Fruit fly (Drosophila melanogaster) whole organism, embryonic: ENCODE measurements around the gene RhoGAP93B.

Experiments used
- Ada2b ChIP-seq: fragments of 200-800 bp; sonication (Bioruptor generic); IDR thresholded peaks from 2 replicates; pipeline ENCODE4 v1.3.6; 2022; ENCODE audit warnings: missing biosample characterization, missing genetic modification characterization
- Aef1 ChIP-seq: fragments of 200-800 bp; sonication (Bioruptor generic); IDR thresholded peaks from 3 replicates; pipeline ENCODE4 v1.3.6; 2022; ENCODE audit warnings: missing biosample characterization, missing genetic modification characterization
- BEAF-32 ChIP-seq: fragments of 200-800 bp; sonication (Bioruptor generic); optimal IDR thresholded peaks from 3 replicates; lab custom pipeline; 2017; ENCODE audit warnings: missing biosample characterization, missing genetic modification characterization, mild to moderate bottlenecking, moderate library complexity, missing genetic modification reagents
- CG10147 ChIP-seq: fragments of 200-800 bp; sonication (Bioruptor generic); optimal IDR thresholded peaks from 2 replicates; lab custom pipeline; 2019; ENCODE audit warnings: missing biosample characterization, mild to moderate bottlenecking, missing genetic modification characterization, moderate library complexity
- CG13424 ChIP-seq: fragments of 200-800 bp; sonication (Bioruptor generic); optimal IDR thresholded peaks from 2 replicates; lab custom pipeline; 2019; ENCODE audit warnings: missing biosample characterization, mild to moderate bottlenecking, missing genetic modification characterization, moderate library complexity
- CG14710 ChIP-seq: fragments of 200-800 bp; sonication (Bioruptor generic); optimal IDR thresholded peaks from 3 replicates; lab custom pipeline; 2019; ENCODE audit warnings: missing biosample characterization, mild to moderate bottlenecking, missing genetic modification characterization, moderate library complexity
- CG15601 ChIP-seq: fragments of 200-800 bp; sonication (Bioruptor generic); optimal IDR thresholded peaks from 3 replicates; lab custom pipeline; 2019; ENCODE audit warnings: missing biosample characterization, mild to moderate bottlenecking, missing genetic modification characterization, moderate library complexity
- CG17186 ChIP-seq: fragments of 200-800 bp; sonication (Bioruptor generic); optimal IDR thresholded peaks from 3 replicates; lab custom pipeline; 2017; ENCODE audit warnings: missing biosample characterization, missing genetic modification reagents, missing genetic modification characterization
- CG2129 ChIP-seq: fragments of 200-800 bp; sonication (Bioruptor generic); IDR thresholded peaks from 2 replicates; pipeline ENCODE4 v1.3.6; 2022; ENCODE audit warnings: missing biosample characterization, missing genetic modification characterization; ENCODE audit not compliant: partially characterized antibody
- CG3847 ChIP-seq: fragments of 200-800 bp; sonication (Bioruptor generic); IDR thresholded peaks from 2 replicates; pipeline ENCODE4 v1.3.6; 2022; ENCODE audit warnings: missing biosample characterization, missing genetic modification characterization
- CG6854 ChIP-seq: fragments of 200-800 bp; sonication (Bioruptor generic); optimal IDR thresholded peaks from 3 replicates; lab custom pipeline; 2017; ENCODE audit warnings: missing biosample characterization, mild to moderate bottlenecking, missing genetic modification characterization
- CG8290 ChIP-seq, 3 experiments: fragments of 200-800 bp; sonication (Bioruptor generic); optimal IDR thresholded peaks; 2 replicates each; lab custom pipeline; 2016 to 2019; ENCODE audit warnings: missing biosample characterization in 3 of 3, missing genetic modification characterization in 3 of 3, mild to moderate bottlenecking in 2 of 3, moderate library complexity in 1 of 3
- Dip2 ChIP-seq: fragments of 200-800 bp; sonication (Bioruptor generic); IDR thresholded peaks from 2 replicates; pipeline ENCODE4 v1.3.6; 2022; ENCODE audit warnings: missing biosample characterization, missing genetic modification characterization
- Dip3 ChIP-seq: fragments of 200-800 bp; sonication (Bioruptor generic); optimal IDR thresholded peaks from 3 replicates; lab custom pipeline; 2016; ENCODE audit warnings: missing biosample characterization, missing genetic modification characterization
- Dref ChIP-seq: fragments of 200-800 bp; sonication (Bioruptor generic); IDR thresholded peaks from 2 replicates; pipeline ENCODE4 v1.3.6; 2022; ENCODE audit warnings: missing biosample characterization, missing genetic modification characterization
- Elba2 ChIP-seq: fragments of 200-800 bp; sonication (Bioruptor generic); optimal IDR thresholded peaks from 3 replicates; lab custom pipeline; 2016; ENCODE audit warnings: missing biosample characterization, missing genetic modification characterization
- Ets97D ChIP-seq: fragments of 200-800 bp; sonication (Bioruptor generic); optimal IDR thresholded peaks from 3 replicates; lab custom pipeline; 2016; ENCODE audit warnings: missing biosample characterization, missing genetic modification characterization
- HmgZ ChIP-seq: fragments of 200-800 bp; sonication (Bioruptor generic); optimal IDR thresholded peaks from 2 replicates; lab custom pipeline; 2018; ENCODE audit warnings: missing biosample characterization, mild to moderate bottlenecking, missing genetic modification characterization
- Hmx ChIP-seq: fragments of 200-800 bp; sonication (Bioruptor generic); optimal IDR thresholded peaks from 2 replicates; lab custom pipeline; 2016; ENCODE audit warnings: missing biosample characterization, missing genetic modification characterization
- MBD-R2 ChIP-seq: fragments of 200-800 bp; sonication (Bioruptor generic); IDR thresholded peaks from 2 replicates; pipeline ENCODE4 v1.3.6; 2022; ENCODE audit warnings: missing biosample characterization, missing genetic modification characterization
- Max ChIP-seq: fragments of 200-800 bp; sonication (Bioruptor generic); optimal IDR thresholded peaks from 2 replicates; lab custom pipeline; 2016; ENCODE audit warnings: missing biosample characterization, mild to moderate bottlenecking, missing genetic modification characterization
- Mes4 ChIP-seq: fragments of 200-800 bp; sonication (Bioruptor generic); optimal IDR thresholded peaks from 2 replicates; lab custom pipeline; 2016; ENCODE audit warnings: missing biosample characterization, missing genetic modification characterization
- Neu2 ChIP-seq: fragments of 200-800 bp; sonication (Bioruptor generic); optimal IDR thresholded peaks from 3 replicates; lab custom pipeline; 2016; ENCODE audit warnings: missing biosample characterization, missing genetic modification characterization, borderline replicate concordance
- Nf-YB ChIP-seq: fragments of 200-800 bp; sonication (Bioruptor generic); optimal IDR thresholded peaks from 3 replicates; lab custom pipeline; 2019; ENCODE audit warnings: missing biosample characterization, mild to moderate bottlenecking, missing genetic modification characterization, moderate library complexity
- Nf-YC ChIP-seq: fragments of 200-800 bp; optimal IDR thresholded peaks from 3 replicates; lab custom pipeline; 2019; ENCODE audit warnings: missing biosample characterization, mild to moderate bottlenecking, missing genetic modification characterization, moderate library complexity
- Scr ChIP-seq: fragments of 200-800 bp; sonication (Bioruptor generic); IDR thresholded peaks from 2 replicates; pipeline ENCODE4 v1.3.6; 2022; ENCODE audit warnings: missing biosample characterization, missing genetic modification characterization; ENCODE audit not compliant: partially characterized antibody
- Tbp ChIP-seq: fragments of >200 bp; optimal IDR thresholded peaks from 2 replicates; lab custom pipeline; 2018; ENCODE audit warnings: missing biosample characterization, missing genetic modification characterization
- Usf ChIP-seq: fragments of 200-800 bp; sonication (Bioruptor generic); optimal IDR thresholded peaks from 2 replicates; lab custom pipeline; 2017; ENCODE audit warnings: missing genotype, missing biosample characterization, missing genetic modification characterization
- YL-1 ChIP-seq: fragments of 200-800 bp; sonication (Bioruptor generic); optimal IDR thresholded peaks from 3 replicates; lab custom pipeline; 2017; ENCODE audit warnings: missing biosample characterization, mild to moderate bottlenecking, missing genetic modification characterization
- ac ChIP-seq: fragments of 200-800 bp; sonication (Bioruptor generic); optimal IDR thresholded peaks from 3 replicates; lab custom pipeline; 2017; ENCODE audit warnings: missing biosample characterization, mild to moderate bottlenecking, missing genetic modification characterization
- cg ChIP-seq: fragments of 200-800 bp; sonication (Bioruptor generic); optimal IDR thresholded peaks from 3 replicates; lab custom pipeline; 2019; ENCODE audit warnings: missing biosample characterization, mild to moderate bottlenecking, missing genetic modification characterization, moderate library complexity
- chif ChIP-seq, 2 experiments: fragments of 200-800 bp; sonication (Bioruptor generic); optimal IDR thresholded peaks; 3 replicates each; lab custom pipeline; 2016; ENCODE audit warnings: missing biosample characterization in 2 of 2, missing genetic modification characterization in 2 of 2
- chinmo ChIP-seq: fragments of 200-800 bp; sonication (Bioruptor generic); IDR thresholded peaks from 4 replicates; pipeline ENCODE4 v1.3.6; 2022; ENCODE audit warnings: missing biosample characterization, missing genetic modification characterization; ENCODE audit not compliant: partially characterized antibody
- corto ChIP-seq: fragments of 200-800 bp; sonication (Bioruptor generic); optimal IDR thresholded peaks from 2 replicates; lab custom pipeline; 2016; ENCODE audit warnings: missing biosample characterization, mild to moderate bottlenecking, missing genetic modification characterization, moderate library complexity
- emc ChIP-seq: fragments of 200-800 bp; sonication (Bioruptor generic); optimal IDR thresholded peaks from 2 replicates; lab custom pipeline; 2016; ENCODE audit warnings: missing biosample characterization, missing genetic modification characterization
- ewg ChIP-seq: fragments of 200-800 bp; sonication (Bioruptor generic); optimal IDR thresholded peaks from 3 replicates; lab custom pipeline; 2017; ENCODE audit warnings: mild to moderate bottlenecking, missing biosample characterization, missing genetic modification reagents, missing genetic modification characterization
- exex ChIP-seq: fragments of 200-800 bp; sonication (Bioruptor generic); optimal IDR thresholded peaks from 4 replicates; lab custom pipeline; 2018; ENCODE audit warnings: missing biosample characterization, mild to moderate bottlenecking, missing genetic modification characterization, moderate library complexity
- gfzf ChIP-seq: fragments of 200-800 bp; sonication (Bioruptor generic); optimal IDR thresholded peaks from 2 replicates; lab custom pipeline; 2016; ENCODE audit warnings: missing biosample characterization, mild to moderate bottlenecking, missing genetic modification characterization, moderate library complexity
- hth ChIP-seq: fragments of >200 bp; optimal IDR thresholded peaks from 2 replicates; lab custom pipeline; 2017; ENCODE audit warnings: inconsistent platforms
- ind ChIP-seq: fragments of 200-800 bp; sonication (Bioruptor generic); optimal IDR thresholded peaks from 3 replicates; lab custom pipeline; 2016; ENCODE audit warnings: missing biosample characterization, missing genetic modification characterization
- maf-S ChIP-seq: fragments of 200-800 bp; sonication (Bioruptor generic); optimal IDR thresholded peaks from 2 replicates; lab custom pipeline; 2016; ENCODE audit warnings: missing biosample characterization, missing genetic modification characterization
- phol ChIP-seq: fragments of 200-800 bp; sonication (Bioruptor generic); optimal IDR thresholded peaks from 3 replicates; lab custom pipeline; 2018; ENCODE audit warnings: missing biosample characterization, mild to moderate bottlenecking, missing genetic modification characterization, moderate library complexity
- pita ChIP-seq: fragments of 200-800 bp; sonication (Bioruptor generic); optimal IDR thresholded peaks from 2 replicates; lab custom pipeline; 2017; ENCODE audit warnings: missing biosample characterization, mild to moderate bottlenecking, missing genetic modification characterization
- psq ChIP-seq: fragments of 200-800 bp; sonication (Bioruptor generic); optimal IDR thresholded peaks from 2 replicates; lab custom pipeline; 2017; ENCODE audit warnings: missing biosample characterization, missing genetic modification characterization
- pzg ChIP-seq: fragments of 200-800 bp; sonication (Bioruptor generic); optimal IDR thresholded peaks from 3 replicates; lab custom pipeline; 2018; ENCODE audit warnings: missing biosample characterization, mild to moderate bottlenecking, missing genetic modification characterization, moderate library complexity
- sd ChIP-seq: fragments of 200-800 bp; sonication (Bioruptor generic); optimal IDR thresholded peaks from 3 replicates; lab custom pipeline; 2018; ENCODE audit warnings: missing biosample characterization, mild to moderate bottlenecking, missing genetic modification characterization, moderate library complexity
- sens ChIP-seq: fragments of 200-800 bp; sonication (Bioruptor generic); peaks from one replicate; lab custom pipeline; 2016; ENCODE audit warnings: missing biosample characterization, missing genetic modification characterization
- sug ChIP-seq: fragments of 200-800 bp; optimal IDR thresholded peaks from 2 replicates; lab custom pipeline; 2019; ENCODE audit warnings: missing biosample characterization, mild to moderate bottlenecking, missing genetic modification characterization, moderate library complexity

RhoGAP93B gene

dm6 chr3R:21073707-21074106 lies 23.9 kb downstream of the RhoGAP93B start, which contains the start of gene dmrt93B:
dmrt93B (plus strand) TSS chr3R:21074007.
- TF ChIP-seq cg (GFP tag; lab: Kevin White, UChicago) (no peak), Nf-YB (peak; percentile 7)

- TF ChIP-seq CG3847 (GFP tag; lab: Robert Waterston, UW), result peak; percentile 64
- TF ChIP-seq Max (GFP tag; lab: Kevin White, UChicago), result peak; percentile 62
- peak; percentile 65 for TF ChIP-seq sens (GFP tag; lab: Kevin White, UChicago)
- TF ChIP-seq Nf-YC (tag; lab: Kevin White, UChicago), result peak; percentile 80
- TF ChIP-seq pita (GFP tag; lab: Kevin White, UChicago), result peak; percentile 70
- TF ChIP-seq Elba2 (GFP tag; lab: Kevin White, UChicago), result peak; percentile 98
- TF ChIP-seq hth (lab: Kevin White, UChicago), result no peak
- no peak for TF ChIP-seq CG2129 (GFP tag; lab: Robert Waterston, UW)
- TF ChIP-seq exex, result peak; percentile 81
- no peak for TF ChIP-seq ac (GFP tag; lab: Kevin White, UChicago)
- TF ChIP-seq ewg (GFP tag; lab: Kevin White, UChicago), result peak; percentile 6
- TF ChIP-seq HmgZ (tag; lab: Kevin White, UChicago), result peak; percentile 86
- no peak for TF ChIP-seq Scr (GFP tag; lab: Robert Waterston, UW)
- TF ChIP-seq corto (GFP tag; lab: Kevin White, UChicago), result no peak
- TF ChIP-seq phol (tag; lab: Kevin White, UChicago), result peak; percentile 60
- 0 out of 4 replicates have a peak, but pooled peaks have one; percentile 65 for TF ChIP-seq chinmo (GFP tag; lab: Robert Waterston, UW)
- TF ChIP-seq Dip3, result peak; percentile 15
- no peak for TF ChIP-seq emc
- TF ChIP-seq ind (GFP tag; lab: Kevin White, UChicago), result no peak
- TF ChIP-seq psq, result no peak
- TF ChIP-seq maf-S (GFP tag; lab: Kevin White, UChicago), result peak; percentile 18
- no peak for TF ChIP-seq Tbp (GFP tag; lab: Kevin White, UChicago)
- TF ChIP-seq YL-1 (GFP tag; lab: Kevin White, UChicago), result peak; percentile 59
- peak; percentile 98 for TF ChIP-seq pzg
- TF ChIP-seq CG10147 (GFP tag; lab: Kevin White, UChicago), result peak; percentile 32
- peak; percentile 95 for TF ChIP-seq CG17186 (GFP tag; lab: Kevin White, UChicago)
- no peak for TF ChIP-seq chif (GFP tag; optimal IDR thresholded peaks at IDR 0.05; lab: Kevin White, UChicago)
- peak; percentile 98 for TF ChIP-seq gfzf
- peak; percentile 54 for TF ChIP-seq BEAF-32 (GFP tag; lab: Kevin White, UChicago)
- no peak for TF ChIP-seq CG13424 (tag; lab: Kevin White, UChicago)
- TF ChIP-seq Ets97D (GFP tag; lab: Kevin White, UChicago), result peak; percentile 80
- peak; percentile 20 for TF ChIP-seq sd
- TF ChIP-seq CG6854 (GFP tag; lab: Kevin White, UChicago), result no peak
- TF ChIP-seq Hmx (GFP tag; lab: Kevin White, UChicago), result no peak
- peak; percentile 27 for TF ChIP-seq CG15601
- peak; percentile 38 for TF ChIP-seq sug (tag; lab: Kevin White, UChicago)
- peak; percentile 71 for TF ChIP-seq CG14710 (tag; lab: Kevin White, UChicago)
- no peak for TF ChIP-seq Usf
- TF ChIP-seq MBD-R2 (GFP tag; lab: Robert Waterston, UW), result peak; percentile 84
- TF ChIP-seq Ada2b (GFP tag; lab: Robert Waterston, UW), result no peak
- TF ChIP-seq Neu2 (GFP tag; lab: Kevin White, UChicago), result no peak
- TF ChIP-seq Dref, result peak; percentile 93
- no peak for TF ChIP-seq Aef1 (GFP tag; lab: Robert Waterston, UW)
- no peak for TF ChIP-seq CG8290 (GFP tag; optimal IDR thresholded peaks at IDR 0.05; lab: Kevin White, UChicago)
- peak in 1 of 2 experiments; percentile 77 for TF ChIP-seq CG8290 (tag; optimal IDR thresholded peaks at IDR 0.05; lab: Kevin White, UChicago)
- TF ChIP-seq Mes4, result no peak
- no peak for TF ChIP-seq Dip2 (GFP tag; lab: Robert Waterston, UW)
Observed at dm6 chr3R:21073141-21073540, 24.5 kb downstream of the RhoGAP93B start, which contains the start of gene r-l. r-l (minus strand) TSS chr3R:21073319.
